Fruit fly (Drosophila melanogaster) whole organism, embryonic: Measurements from ENCODE around the gene CG15629.
A peak's percentile ranks its signal among the peaks of the same experiment; 100 is the strongest.

Experiments
- Ada2b ChIP-seq: fragments of 200-800 bp; sonication (Bioruptor generic); IDR thresholded peaks from 2 replicates; pipeline ENCODE4 v1.3.6; 2022; ENCODE audit warnings: missing biosample characterization, missing genetic modification characterization
- CG10543 ChIP-seq: fragments of 200-800 bp; sonication (Bioruptor generic); optimal IDR thresholded peaks from 3 replicates; lab custom pipeline; 2017; ENCODE audit warnings: missing biosample characterization, mild to moderate bottlenecking, missing genetic modification characterization, moderate library complexity
- CG11695 ChIP-seq: fragments of 200-800 bp; sonication (Bioruptor generic); IDR thresholded peaks from 3 replicates; pipeline ENCODE4 v1.3.6; 2022; ENCODE audit warnings: missing biosample characterization, missing genetic modification characterization
- CG11696 ChIP-seq: fragments of 200-800 bp; sonication (Bioruptor generic); IDR thresholded peaks from 2 replicates; pipeline ENCODE4 v1.3.6; 2022; ENCODE audit warnings: missing biosample characterization, missing genetic modification characterization
- CG13624 ChIP-seq: fragments of 200-800 bp; sonication (Bioruptor generic); optimal IDR thresholded peaks from 2 replicates; lab custom pipeline; 2016; ENCODE audit warnings: missing biosample characterization, missing genetic modification characterization
- CG14860 ChIP-seq: fragments of 200-800 bp; sonication (Bioruptor generic); IDR thresholded peaks from 3 replicates; pipeline ENCODE4 v1.3.6; 2022; ENCODE audit warnings: missing biosample characterization, missing genetic modification characterization; ENCODE audit not compliant: partially characterized antibody
- CG14965 ChIP-seq: fragments of 200-800 bp; sonication (Bioruptor generic); optimal IDR thresholded peaks from 2 replicates; lab custom pipeline; 2016; ENCODE audit warnings: missing biosample characterization, missing genetic modification characterization, borderline replicate concordance
- CG15011 ChIP-seq: fragments of 200-800 bp; sonication (Bioruptor generic); optimal IDR thresholded peaks from 3 replicates; lab custom pipeline; 2018; ENCODE audit warnings: missing biosample characterization, mild to moderate bottlenecking, missing genetic modification characterization
- CG15073 ChIP-seq: fragments of 200-800 bp; sonication (Bioruptor generic); optimal IDR thresholded peaks from 2 replicates; lab custom pipeline; 2016; ENCODE audit warnings: missing biosample characterization, missing genetic modification characterization
- CG15514 ChIP-seq: fragments of 200-800 bp; sonication (Bioruptor generic); optimal IDR thresholded peaks from 3 replicates; lab custom pipeline; 2017; ENCODE audit warnings: missing biosample characterization, missing genetic modification characterization, mild to moderate bottlenecking, moderate library complexity, missing genetic modification reagents
- CG15601 ChIP-seq: fragments of 200-800 bp; sonication (Bioruptor generic); optimal IDR thresholded peaks from 3 replicates; lab custom pipeline; 2019; ENCODE audit warnings: missing biosample characterization, mild to moderate bottlenecking, missing genetic modification characterization, moderate library complexity
- CG16815 ChIP-seq: fragments of 200-800 bp; sonication (Bioruptor generic); optimal IDR thresholded peaks from 3 replicates; lab custom pipeline; 2017; ENCODE audit warnings: missing biosample characterization, mild to moderate bottlenecking, missing genetic modification characterization
- CG17359 ChIP-seq: fragments of 200-800 bp; sonication (Bioruptor generic); optimal IDR thresholded peaks from 3 replicates; lab custom pipeline; 2018; ENCODE audit warnings: missing biosample characterization, mild to moderate bottlenecking, missing genetic modification characterization, moderate library complexity
- CG17385 ChIP-seq: fragments of 200-800 bp; sonication (Bioruptor generic); optimal IDR thresholded peaks from 3 replicates; lab custom pipeline; 2018; ENCODE audit warnings: missing biosample characterization, mild to moderate bottlenecking, missing genetic modification characterization
- CG18262 ChIP-seq: fragments of 200-800 bp; optimal IDR thresholded peaks from 3 replicates; lab custom pipeline; 2019; ENCODE audit warnings: missing biosample characterization, mild to moderate bottlenecking, missing genetic modification characterization, moderate library complexity
- CG2678 ChIP-seq: fragments of 200-800 bp; sonication (Bioruptor generic); optimal IDR thresholded peaks from 3 replicates; lab custom pipeline; 2019; ENCODE audit warnings: missing biosample characterization, mild to moderate bottlenecking, missing genetic modification characterization, moderate library complexity
- CG3065 ChIP-seq: fragments of 200-800 bp; sonication (Bioruptor generic); optimal IDR thresholded peaks from 2 replicates; lab custom pipeline; 2016; ENCODE audit warnings: missing biosample characterization, missing genetic modification characterization
- CG31388 ChIP-seq: fragments of 200-800 bp; sonication (Bioruptor generic); optimal IDR thresholded peaks from 2 replicates; lab custom pipeline; 2016; ENCODE audit warnings: missing biosample characterization, missing genetic modification characterization
- CG3163 ChIP-seq: fragments of 200-800 bp; sonication (Bioruptor generic); optimal IDR thresholded peaks from 3 replicates; lab custom pipeline; 2016; ENCODE audit warnings: missing biosample characterization, missing genetic modification characterization
- CG3281 ChIP-seq: fragments of 200-800 bp; sonication (Bioruptor generic); optimal IDR thresholded peaks from 3 replicates; lab custom pipeline; 2017; ENCODE audit warnings: missing biosample characterization, mild to moderate bottlenecking, missing genetic modification characterization
- CG3407 ChIP-seq: fragments of 200-800 bp; sonication (Bioruptor generic); optimal IDR thresholded peaks from 2 replicates; lab custom pipeline; 2018; ENCODE audit warnings: missing biosample characterization, mild to moderate bottlenecking, missing genetic modification characterization
- CG3838 ChIP-seq: fragments of 200-800 bp; sonication (Bioruptor generic); optimal IDR thresholded peaks from 3 replicates; lab custom pipeline; 2016; ENCODE audit warnings: missing biosample characterization, missing genetic modification characterization
- CG4424 ChIP-seq: fragments of 200-800 bp; sonication (Bioruptor generic); optimal IDR thresholded peaks from 3 replicates; lab custom pipeline; 2016; ENCODE audit warnings: missing biosample characterization, missing genetic modification characterization
- CG4854 ChIP-seq: fragments of 200-800 bp; sonication (Bioruptor generic); optimal IDR thresholded peaks from 2 replicates; lab custom pipeline; 2016; ENCODE audit warnings: missing biosample characterization, missing genetic modification characterization, inconsistent platforms
- CG7556 ChIP-seq: fragments of 200-800 bp; sonication (Bioruptor generic); optimal IDR thresholded peaks from 2 replicates; lab custom pipeline; 2017; ENCODE audit warnings: missing biosample characterization, mild to moderate bottlenecking, missing genetic modification characterization
- CG7839 ChIP-seq: fragments of 200-800 bp; sonication (Bioruptor generic); optimal IDR thresholded peaks from 3 replicates; lab custom pipeline; 2018; ENCODE audit warnings: missing biosample characterization, mild to moderate bottlenecking, missing genetic modification characterization, moderate library complexity
- CG8478 ChIP-seq: fragments of >200 bp; optimal IDR thresholded peaks from 2 replicates; lab custom pipeline; 2018
- D19B ChIP-seq: fragments of 200-800 bp; sonication (Bioruptor generic); optimal IDR thresholded peaks from 2 replicates; lab custom pipeline; 2017; ENCODE audit warnings: missing biosample characterization, mild to moderate bottlenecking, missing genetic modification characterization
- Dek ChIP-seq: fragments of 200-800 bp; sonication (Bioruptor generic); optimal IDR thresholded peaks from 3 replicates; lab custom pipeline; 2019; ENCODE audit warnings: missing biosample characterization, mild to moderate bottlenecking, missing genetic modification characterization, moderate library complexity
- Hmr ChIP-seq: fragments of 200-800 bp; sonication (Bioruptor generic); optimal IDR thresholded peaks from 3 replicates; lab custom pipeline; 2017; ENCODE audit warnings: mild to moderate bottlenecking, missing biosample characterization, missing genetic modification reagents, missing genetic modification characterization
- Hmx ChIP-seq: fragments of 200-800 bp; sonication (Bioruptor generic); optimal IDR thresholded peaks from 2 replicates; lab custom pipeline; 2016; ENCODE audit warnings: missing biosample characterization, missing genetic modification characterization
- Jarid2 ChIP-seq: fragments of 200-800 bp; sonication (Bioruptor generic); optimal IDR thresholded peaks from 3 replicates; lab custom pipeline; 2017; ENCODE audit warnings: mild to moderate bottlenecking, missing biosample characterization, missing genetic modification reagents, missing genetic modification characterization
- Side ChIP-seq: fragments of 200-800 bp; sonication (Bioruptor generic); optimal IDR thresholded peaks from 2 replicates; lab custom pipeline; 2016; ENCODE audit warnings: missing biosample characterization, missing genetic modification characterization
- Six4 ChIP-seq: fragments of 200-800 bp; sonication (Bioruptor generic); optimal IDR thresholded peaks from 2 replicates; lab custom pipeline; 2016; ENCODE audit warnings: missing biosample characterization, missing genetic modification characterization
- Sox102F ChIP-seq: fragments of 200-800 bp; sonication (Bioruptor generic); optimal IDR thresholded peaks from 2 replicates; lab custom pipeline; 2018; ENCODE audit warnings: missing biosample characterization, mild to moderate bottlenecking, missing genetic modification characterization, moderate library complexity
- al ChIP-seq: fragments of 200-800 bp; sonication (Bioruptor generic); IDR thresholded peaks from 2 replicates; pipeline ENCODE4 v1.3.6; 2022; ENCODE audit warnings: missing biosample characterization, missing genetic modification characterization
- btn ChIP-seq: fragments of 200-800 bp; sonication (Bioruptor generic); optimal IDR thresholded peaks from 2 replicates; lab custom pipeline; 2016; ENCODE audit warnings: missing biosample characterization, missing genetic modification characterization
- crc ChIP-seq: fragments of 200-800 bp; sonication (Bioruptor generic); optimal IDR thresholded peaks from 2 replicates; lab custom pipeline; 2016; ENCODE audit warnings: missing biosample characterization, missing genetic modification characterization
- cwo ChIP-seq: fragments of 200-800 bp; sonication (Bioruptor generic); optimal IDR thresholded peaks from 3 replicates; lab custom pipeline; 2017; ENCODE audit warnings: missing biosample characterization, missing genetic modification characterization, mild to moderate bottlenecking, moderate library complexity, missing genetic modification reagents
- esg ChIP-seq: fragments of 200-800 bp; sonication (Bioruptor generic); conservative IDR thresholded peaks from 2 replicates; pipeline ENCODE4 v1.3.6; 2022; ENCODE audit warnings: missing biosample characterization, missing genetic modification characterization
- fd96Cb ChIP-seq: fragments of 200-800 bp; sonication (Bioruptor generic); optimal IDR thresholded peaks from 2 replicates; lab custom pipeline; 2018; ENCODE audit warnings: missing biosample characterization, mild to moderate bottlenecking, missing genetic modification characterization, moderate library complexity
- hth ChIP-seq: fragments of >200 bp; optimal IDR thresholded peaks from 2 replicates; lab custom pipeline; 2017; ENCODE audit warnings: inconsistent platforms
- inv ChIP-seq: fragments of 200-800 bp; sonication (Bioruptor generic); IDR thresholded peaks from 2 replicates; pipeline ENCODE4 v1.3.6; 2022; ENCODE audit warnings: missing biosample characterization, missing genetic modification characterization; ENCODE audit not compliant: partially characterized antibody
- jumu ChIP-seq: fragments of 200-800 bp; sonication (Bioruptor generic); optimal IDR thresholded peaks from 3 replicates; lab custom pipeline; 2016; ENCODE audit warnings: missing biosample characterization, missing genetic modification characterization
- phol ChIP-seq: fragments of 200-800 bp; sonication (Bioruptor generic); optimal IDR thresholded peaks from 3 replicates; lab custom pipeline; 2018; ENCODE audit warnings: missing biosample characterization, mild to moderate bottlenecking, missing genetic modification characterization, moderate library complexity
- pzg ChIP-seq: fragments of 200-800 bp; sonication (Bioruptor generic); optimal IDR thresholded peaks from 3 replicates; lab custom pipeline; 2018; ENCODE audit warnings: missing biosample characterization, mild to moderate bottlenecking, missing genetic modification characterization, moderate library complexity
- run ChIP-seq: fragments of 200-800 bp; sonication (Bioruptor generic); optimal IDR thresholded peaks from 3 replicates; lab custom pipeline; 2018; ENCODE audit warnings: missing biosample characterization, mild to moderate bottlenecking, missing genetic modification characterization
- scrt ChIP-seq: fragments of 200-800 bp; sonication (Bioruptor generic); optimal IDR thresholded peaks from 2 replicates; lab custom pipeline; 2018; ENCODE audit warnings: missing biosample characterization, mild to moderate bottlenecking, missing genetic modification characterization, moderate library complexity
- tin ChIP-seq: fragments of 200-800 bp; sonication (Bioruptor generic); optimal IDR thresholded peaks from 3 replicates; lab custom pipeline; 2016; ENCODE audit warnings: missing biosample characterization, missing genetic modification characterization
- ttk ChIP-seq: fragments of 200-800 bp; sonication (Bioruptor generic); IDR thresholded peaks from 2 replicates; pipeline ENCODE4 v2.1.2; 2022; ENCODE audit warnings: missing biosample characterization, missing genetic modification characterization
- wor ChIP-seq: fragments of 200-800 bp; sonication (Bioruptor generic); IDR thresholded peaks from 2 replicates; pipeline ENCODE4 v1.3.6; 2022; ENCODE audit warnings: missing biosample characterization, missing genetic modification characterization
- zfh2 ChIP-seq: fragments of 200-800 bp; sonication (Bioruptor generic); optimal IDR thresholded peaks from 2 replicates; lab custom pipeline; 2016; ENCODE audit warnings: missing biosample characterization, missing genetic modification characterization

CG15629 gene

DNA sequence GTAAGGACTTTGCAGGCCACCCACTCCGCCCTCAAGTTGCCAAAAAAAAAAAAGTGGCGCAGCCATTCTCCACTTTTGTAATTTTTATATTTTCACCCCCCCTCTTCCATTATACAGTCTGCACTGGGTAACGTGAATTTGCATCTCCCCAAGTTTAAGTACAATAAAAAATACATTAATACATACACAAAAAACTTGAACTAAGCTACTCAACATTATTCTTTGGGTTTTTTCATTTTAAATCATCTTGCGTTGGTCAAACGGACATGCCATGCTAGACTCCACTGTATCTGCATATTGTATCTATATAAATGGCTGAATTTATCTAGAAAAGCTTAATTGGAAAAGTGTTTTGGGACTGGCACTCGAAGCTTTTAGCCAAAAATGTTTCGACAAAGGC, 48.7 kb downstream of the CG15629 start (continued):
- TF ChIP-seq CG13624 (GFP tag; lab: Kevin White, UChicago) (no peak), CG16815 (GFP tag; lab: Kevin White, UChicago) (no peak), phol (tag; lab: Kevin White, UChicago) (peak; percentile 42), Jarid2 (GFP tag; lab: Kevin White, UChicago) (no peak), wor (no peak), esg (GFP tag; lab: Robert Waterston, UW) (peak; percentile 61), run (tag; lab: Kevin White, UChicago) (no peak), CG17385 (GFP tag; lab: Kevin White, UChicago) (no peak), CG7839 (peak; percentile 36), CG14860 (GFP tag; lab: Robert Waterston, UW) (no peak), Hmx (GFP tag; lab: Kevin White, UChicago) (no peak), CG3281 (GFP tag; lab: Kevin White, UChicago) (peak; percentile 52), ttk (no peak), CG10543 (GFP tag; lab: Kevin White, UChicago) (no peak), jumu (GFP tag; lab: Kevin White, UChicago) (no peak), fd96Cb (peak; percentile 38), CG18262 (tag; lab: Kevin White, UChicago) (peak; percentile 27), CG3065 (GFP tag; lab: Kevin White, UChicago) (no peak), CG11696 (GFP tag; lab: Robert Waterston, UW) (peak; percentile 53; the same call in 1 of the 2 replicates), hth (lab: Kevin White, UChicago) (no peak), CG15601 (tag; lab: Kevin White, UChicago) (no peak), CG4854 (GFP tag; lab: Kevin White, UChicago) (no peak), CG11695 (GFP tag; lab: Robert Waterston, UW) (0 out of 3 replicates have a peak, but pooled peaks have one; percentile 27), crc (no peak), D19B (GFP tag; lab: Kevin White, UChicago) (no peak), CG3163 (GFP tag; lab: Kevin White, UChicago) (no peak), CG3838 (GFP tag; lab: Kevin White, UChicago) (no peak), CG17359 (tag; lab: Kevin White, UChicago) (no peak), btn (GFP tag; lab: Kevin White, UChicago) (no peak), Six4 (GFP tag; lab: Kevin White, UChicago) (no peak), CG31388 (no peak), Sox102F (GFP tag; lab: Kevin White, UChicago) (peak; percentile 15), pzg (GFP tag; lab: Kevin White, UChicago) (no peak), scrt (GFP tag; lab: Kevin White, UChicago) (peak; percentile 39), zfh2 (GFP tag; lab: Kevin White, UChicago) (no peak), CG15514 (GFP tag; lab: Kevin White, UChicago) (peak; percentile 36), CG15073 (GFP tag; lab: Kevin White, UChicago) (no peak), CG2678 (tag; lab: Kevin White, UChicago) (peak; percentile 70), cwo (peak; percentile 55), al (GFP tag; lab: Robert Waterston, UW) (no peak), Ada2b (GFP tag; lab: Robert Waterston, UW) (peak; percentile 39; the same call in 1 of the 2 replicates), CG4424 (peak; percentile 22), inv (GFP tag; lab: Robert Waterston, UW) (no peak), Dek (tag; lab: Kevin White, UChicago) (no peak), CG14965 (GFP tag; lab: Kevin White, UChicago) (no peak), Side (no peak), CG15011 (GFP tag; lab: Kevin White, UChicago) (no peak), CG8478 (lab: Kevin White, UChicago) (no peak), Hmr (GFP tag; lab: Kevin White, UChicago) (peak; percentile 23), tin (GFP tag; lab: Kevin White, UChicago) (no peak), CG7556 (GFP tag; lab: Kevin White, UChicago) (no peak), CG3407 (GFP tag; lab: Kevin White, UChicago) (no peak)
